Fruit fly (Drosophila melanogaster) whole organism, wandering third instar larva: ENCODE results near the gene Rgl.

ENCODE experiments used
- Abd-B ChIP-seq: fragments of >200 bp; optimal IDR thresholded peaks from 2 replicates; lab custom pipeline; 2017; ENCODE audit warnings: missing biosample characterization, missing genetic modification characterization
- CG32264 ChIP-seq: fragments of 200-800 bp; sonication (Bioruptor generic); optimal IDR thresholded peaks from 2 replicates; lab custom pipeline; 2016; ENCODE audit warnings: missing biosample characterization, missing genetic modification characterization
- CG9705 ChIP-seq: fragments of 200-800 bp; sonication (Bioruptor generic); optimal IDR thresholded peaks from 2 replicates; lab custom pipeline; 2018; ENCODE audit warnings: missing biosample characterization, mild to moderate bottlenecking, missing genetic modification characterization
- CrebA ChIP-seq: fragments of 200-800 bp; sonication (Bioruptor generic); optimal IDR thresholded peaks from 2 replicates; lab custom pipeline; 2016; ENCODE audit warnings: missing biosample characterization, mild to moderate bottlenecking, missing genetic modification characterization, borderline replicate concordance
- Dfd ChIP-seq: fragments of >200 bp; optimal IDR thresholded peaks from 2 replicates; lab custom pipeline; 2017; ENCODE audit warnings: missing biosample characterization, missing genetic modification characterization
- Dif ChIP-seq: fragments of 200-275, 200-300 bp; sonication (Bioruptor generic); optimal IDR thresholded peaks from 2 replicates; lab custom pipeline; 2018; ENCODE audit warnings: missing biosample characterization, missing genetic modification characterization; ENCODE audit not compliant: partially characterized antibody
- GATAd ChIP-seq: sonication (Bioruptor generic); optimal IDR thresholded peaks from 2 replicates; lab custom pipeline; 2016; ENCODE audit warnings: missing biosample characterization, missing genetic modification characterization
- HLH106 ChIP-seq: fragments of 200-800 bp; optimal IDR thresholded peaks from 3 replicates; lab custom pipeline; 2019; ENCODE audit warnings: missing biosample characterization, mild to moderate bottlenecking, missing genetic modification characterization, moderate library complexity
- Hnf4 ChIP-seq: fragments of 200-800 bp; sonication (Bioruptor generic); optimal IDR thresholded peaks from 2 replicates; lab custom pipeline; 2016; ENCODE audit warnings: missing biosample characterization, mild to moderate bottlenecking, missing genetic modification characterization
- Hr78 ChIP-seq: fragments of >200 bp; optimal IDR thresholded peaks from 2 replicates; lab custom pipeline; 2017; ENCODE audit warnings: missing biosample characterization, missing genetic modification characterization
- Hr83 ChIP-seq: fragments of 200-300 bp; sonication (Bioruptor generic); optimal IDR thresholded peaks from 2 replicates; lab custom pipeline; 2016; ENCODE audit warnings: missing biosample characterization, mild to moderate bottlenecking, missing genetic modification characterization, moderate library complexity; ENCODE audit not compliant: poor library complexity, severe bottlenecking
- Jra ChIP-seq: sonication (Bioruptor generic); optimal IDR thresholded peaks from 2 replicates; lab custom pipeline; 2016; ENCODE audit warnings: missing biosample characterization, missing genetic modification characterization
- Mio ChIP-seq: sonication (Bioruptor generic); optimal IDR thresholded peaks from 2 replicates; lab custom pipeline; 2016; ENCODE audit warnings: missing biosample characterization, missing genetic modification characterization
- Myc ChIP-seq: fragments of >200 bp; optimal IDR thresholded peaks from 2 replicates; lab custom pipeline; 2017
- N ChIP-seq: fragments of >200 bp; optimal IDR thresholded peaks from 2 replicates; lab custom pipeline; 2018; ENCODE audit warnings: missing biosample characterization, missing external identifiers, missing genetic modification characterization
- OdsH ChIP-seq: fragments of 200-800 bp; sonication (Bioruptor generic); optimal IDR thresholded peaks from 2 replicates; lab custom pipeline; 2016; ENCODE audit warnings: missing biosample characterization, mild to moderate bottlenecking, missing genetic modification characterization
- Rel ChIP-seq, 2 experiments: fragments of 200-800 bp; sonication (Bioruptor generic) in 1 of 2; optimal IDR thresholded peaks; 2 replicates in 1 of 2; 3 replicates in 1 of 2; lab custom pipeline; 2016 to 2019; ENCODE audit warnings: mild to moderate bottlenecking in 2 of 2, missing biosample characterization in 2 of 2, missing genetic modification characterization in 2 of 2, moderate library complexity in 1 of 2
- Sp1 ChIP-seq: fragments of 200-800 bp; sonication (Bioruptor generic); optimal IDR thresholded peaks from 3 replicates; lab custom pipeline; 2019; ENCODE audit warnings: missing biosample characterization, mild to moderate bottlenecking, missing genetic modification characterization, moderate library complexity
- br ChIP-seq: fragments of 200-800 bp; sonication (Bioruptor generic); optimal IDR thresholded peaks from 2 replicates; lab custom pipeline; 2016; ENCODE audit warnings: missing biosample characterization, missing genetic modification characterization
- brk ChIP-seq: fragments of 200-800 bp; sonication (Bioruptor generic); optimal IDR thresholded peaks from 2 replicates; lab custom pipeline; 2016; ENCODE audit warnings: missing biosample characterization, mild to moderate bottlenecking, missing genetic modification characterization
- dl ChIP-seq, 2 experiments: fragments of 175-275, 200-275 bp in 1 of 2; fragments of 200-275 bp in 1 of 2; sonication (Bioruptor generic); optimal IDR thresholded peaks; lab custom pipeline; 2018; ENCODE audit warnings: mild to moderate bottlenecking in 2 of 2, missing biosample characterization in 2 of 2, missing genetic modification characterization in 2 of 2, moderate library complexity in 2 of 2; ENCODE audit not compliant: partially characterized antibody in 2 of 2, insufficient read depth in 1 of 2
- dsf ChIP-seq: sonication (Bioruptor generic); optimal IDR thresholded peaks from 2 replicates; lab custom pipeline; 2016; ENCODE audit warnings: missing biosample characterization, missing genetic modification characterization, borderline replicate concordance
- ey ChIP-seq: fragments of 200-800 bp; sonication (Bioruptor generic); optimal IDR thresholded peaks from 2 replicates; lab custom pipeline; 2016; ENCODE audit warnings: missing biosample characterization, missing genetic modification characterization
- foxo ChIP-seq, 2 experiments: fragments of 200-800 bp; sonication (Bioruptor generic); optimal IDR thresholded peaks; 2 replicates in 1 of 2; 3 replicates in 1 of 2; lab custom pipeline; 2016 to 2017; ENCODE audit warnings: missing biosample characterization in 2 of 2, missing genetic modification characterization in 2 of 2
- fru ChIP-seq: fragments of 200-800 bp; sonication (Bioruptor generic); optimal IDR thresholded peaks from 3 replicates; lab custom pipeline; 2016; ENCODE audit warnings: missing biosample characterization, mild to moderate bottlenecking, missing genetic modification characterization
- h ChIP-seq: fragments of 200-800 bp; sonication (Bioruptor generic); optimal IDR thresholded peaks from 3 replicates; lab custom pipeline; 2016; ENCODE audit warnings: missing biosample characterization, mild to moderate bottlenecking, missing genetic modification characterization
- jim ChIP-seq: fragments of 175-275, 200-325 bp; sonication (Bioruptor generic); optimal IDR thresholded peaks from 2 replicates; lab custom pipeline; 2016; ENCODE audit warnings: missing biosample characterization, mild to moderate bottlenecking, missing genetic modification characterization
- lola ChIP-seq: fragments of >200 bp; optimal IDR thresholded peaks from 2 replicates; lab custom pipeline; 2017; ENCODE audit warnings: missing biosample characterization, missing genetic modification characterization
- pan ChIP-seq: fragments of >200 bp; optimal IDR thresholded peaks from 2 replicates; lab custom pipeline; 2017
- psq ChIP-seq: fragments of 200-800 bp; sonication (Bioruptor generic); optimal IDR thresholded peaks from 3 replicates; lab custom pipeline; 2017; ENCODE audit warnings: missing biosample characterization, mild to moderate bottlenecking, missing genetic modification characterization, moderate library complexity
- rgr ChIP-seq: fragments of 200-800 bp; sonication (Bioruptor generic); optimal IDR thresholded peaks from 3 replicates; lab custom pipeline; 2016; ENCODE audit warnings: missing biosample characterization, mild to moderate bottlenecking, missing genetic modification characterization
- sage ChIP-seq: fragments of 200-800 bp; sonication (Bioruptor generic); optimal IDR thresholded peaks from 2 replicates; lab custom pipeline; 2016; ENCODE audit warnings: missing biosample characterization, mild to moderate bottlenecking, missing genetic modification characterization
- tai ChIP-seq: sonication (Bioruptor generic); optimal IDR thresholded peaks from 2 replicates; lab custom pipeline; 2016; ENCODE audit warnings: missing biosample characterization, missing genetic modification characterization
- usp ChIP-seq: fragments of >200 bp; optimal IDR thresholded peaks from 2 replicates; lab custom pipeline; 2017; ENCODE audit warnings: missing biosample characterization, missing genetic modification characterization
- woc ChIP-seq: sonication (Bioruptor generic); optimal IDR thresholded peaks from 2 replicates; lab custom pipeline; 2016; ENCODE audit warnings: missing biosample characterization, mild to moderate bottlenecking, missing genetic modification characterization

Rgl gene

dm6 chr3L:13949440-13950066, 24.4 kb upstream of the Rgl start:
- TF ChIP-seq jim, result no peak
- TF ChIP-seq ey (GFP tag; lab: Kevin White, UChicago), result peak; percentile 22
- TF ChIP-seq Myc (lab: Kevin White, UChicago), result no peak
- no peak for TF ChIP-seq Hr78 (GFP tag; lab: Kevin White, UChicago)
- TF ChIP-seq dl (GFP tag; optimal IDR thresholded peaks at IDR 0.05; lab: Kevin White, UChicago; ENCODE audit: insufficient read depth in 1 of 2, partially characterized antibody in 2 of 2), result no peak
- peak; percentile 10 for TF ChIP-seq rgr
- TF ChIP-seq h (GFP tag; lab: Kevin White, UChicago), result peak; percentile 16
- peak in 1 of 2 experiments; percentile 21 for TF ChIP-seq foxo (GFP tag; optimal IDR thresholded peaks at IDR 0.05; lab: Kevin White, UChicago)

- TF ChIP-seq Abd-B (GFP tag; lab: Kevin White, UChicago) (no peak), CrebA (GFP tag; lab: Kevin White, UChicago) (peak; percentile 40), Mio (GFP tag; lab: Kevin White, UChicago) (no peak), CG32264 (GFP tag; lab: Kevin White, UChicago) (no peak), brk (GFP tag; lab: Kevin White, UChicago) (peak; percentile 50), h (GFP tag; lab: Kevin White, UChicago) (peak; percentile 2), N (GFP tag; lab: Kevin White, UChicago) (no peak), sage (GFP tag; lab: Kevin White, UChicago) (peak; percentile 51)
Observed at dm6 chr3L:13946003-13946402, 20.9 kb upstream of the Rgl start.

- no peak for TF ChIP-seq Abd-B (GFP tag; lab: Kevin White, UChicago)
- TF ChIP-seq Myc (lab: Kevin White, UChicago), result no peak
- no peak for TF ChIP-seq CG9705 (GFP tag; lab: Kevin White, UChicago)
- TF ChIP-seq tai (GFP tag; lab: Kevin White, UChicago), result no peak
- TF ChIP-seq fru (GFP tag; lab: Kevin White, UChicago), result no peak
- no peak for TF ChIP-seq dsf (GFP tag; lab: Kevin White, UChicago)
- peak in 1 of 2 experiments; percentile 41 for TF ChIP-seq dl (GFP tag; optimal IDR thresholded peaks at IDR 0.05; lab: Kevin White, UChicago; ENCODE audit: insufficient read depth in 1 of 2, partially characterized antibody in 2 of 2)
- TF ChIP-seq Rel (GFP tag; optimal IDR thresholded peaks at IDR 0.05; lab: Kevin White, UChicago), result no peak
- peak; percentile 94 for TF ChIP-seq Rel (tag; optimal IDR thresholded peaks at IDR 0.05; lab: Kevin White, UChicago)
- peak; percentile 74 for TF ChIP-seq Dif (GFP tag; lab: Kevin White, UChicago)
- TF ChIP-seq Hnf4 (GFP tag; lab: Kevin White, UChicago), result no peak
- no peak for TF ChIP-seq Dfd (GFP tag; lab: Kevin White, UChicago)
- no peak for TF ChIP-seq rgr
- TF ChIP-seq Hr83 (GFP tag; lab: Kevin White, UChicago), result no peak
- no peak for TF ChIP-seq usp
- no peak for TF ChIP-seq HLH106 (tag; lab: Kevin White, UChicago)
- no peak for TF ChIP-seq GATAd (GFP tag; lab: Kevin White, UChicago)
- TF ChIP-seq ey (GFP tag; lab: Kevin White, UChicago), result no peak
- TF ChIP-seq CG32264 (GFP tag; lab: Kevin White, UChicago), result no peak
- TF ChIP-seq pan (lab: Kevin White, UChicago), result no peak
Observed at dm6 chr3L:13939151-13939499, 14.0 kb upstream of the Rgl start, which contains the start of gene CG32137. Gene CG32137, plus strand, starts transcription at chr3L:13939250.

- no peak for TF ChIP-seq Myc (lab: Kevin White, UChicago)
- no peak for TF ChIP-seq Dfd (GFP tag; lab: Kevin White, UChicago)
- TF ChIP-seq N (GFP tag; lab: Kevin White, UChicago), result no peak
- TF ChIP-seq fru (GFP tag; lab: Kevin White, UChicago), result peak; percentile 93
- TF ChIP-seq ey (GFP tag; lab: Kevin White, UChicago), result peak; percentile 94
- no peak for TF ChIP-seq lola (GFP tag; lab: Kevin White, UChicago)
- peak; percentile 72 for TF ChIP-seq Hnf4 (GFP tag; lab: Kevin White, UChicago)
- TF ChIP-seq Sp1, result peak; percentile 96
- peak; percentile 93 for TF ChIP-seq HLH106 (tag; lab: Kevin White, UChicago)
- no peak for TF ChIP-seq tai (GFP tag; lab: Kevin White, UChicago)
- no peak for TF ChIP-seq usp
- peak; percentile 93 for TF ChIP-seq woc (GFP tag; lab: Kevin White, UChicago)
- TF ChIP-seq Mio (GFP tag; lab: Kevin White, UChicago), result peak; percentile 42
- peak; percentile 82 for TF ChIP-seq rgr
- TF ChIP-seq Hr83 (GFP tag; lab: Kevin White, UChicago), result peak; percentile 64
- peak; percentile 93 for TF ChIP-seq br (GFP tag; lab: Kevin White, UChicago)
- no peak for TF ChIP-seq Abd-B (GFP tag; lab: Kevin White, UChicago)
- peak; percentile 62 for TF ChIP-seq sage (GFP tag; lab: Kevin White, UChicago)
- TF ChIP-seq Rel (GFP tag; optimal IDR thresholded peaks at IDR 0.05; lab: Kevin White, UChicago), result no peak
- no peak for TF ChIP-seq Rel (tag; optimal IDR thresholded peaks at IDR 0.05; lab: Kevin White, UChicago)
- no peak for TF ChIP-seq Hr78 (GFP tag; lab: Kevin White, UChicago)
- no peak for TF ChIP-seq jim
- TF ChIP-seq psq (GFP tag; lab: Kevin White, UChicago), result peak; percentile 91
- TF ChIP-seq Dif (GFP tag; lab: Kevin White, UChicago), result peak; percentile 71
- peak; percentile 89 for TF ChIP-seq OdsH (GFP tag; lab: Kevin White, UChicago)
- peak; percentile 31 to 92 for TF ChIP-seq foxo (GFP tag; optimal IDR thresholded peaks at IDR 0.05; lab: Kevin White, UChicago)
- TF ChIP-seq dsf (GFP tag; lab: Kevin White, UChicago), result peak; percentile 40
- peak; percentile 92 for TF ChIP-seq CG9705 (GFP tag; lab: Kevin White, UChicago)
- TF ChIP-seq CrebA (GFP tag; lab: Kevin White, UChicago), result no peak
- TF ChIP-seq brk (GFP tag; lab: Kevin White, UChicago), result peak; percentile 41
- no peak for TF ChIP-seq pan (lab: Kevin White, UChicago)
- no peak for TF ChIP-seq CG32264 (GFP tag; lab: Kevin White, UChicago)
- TF ChIP-seq h (GFP tag; lab: Kevin White, UChicago), result peak; percentile 92
- peak; percentile 58 for TF ChIP-seq Jra (GFP tag; lab: Kevin White, UChicago)
Observed at dm6 chr3L:13938470-13939150, 13.5 kb upstream of the Rgl start.
